Worm (Caenorhabditis elegans) whole organism, L3 larva: ENCODE measurements around the gene C45G9.4.

ENCODE experiments used
- R02D3.7 ChIP-seq: fragments of 150-350 bp; optimal IDR thresholded peaks from 2 replicates; lab custom pipeline; 2014; ENCODE audit warnings: missing biosample characterization, missing genetic modification characterization
- aly-2 ChIP-seq: fragments of 150-350 bp; optimal IDR thresholded peaks from 2 replicates; lab custom pipeline; 2014; ENCODE audit warnings: missing biosample characterization, missing genetic modification characterization
- ama-1 ChIP-seq: fragments of 150-350 bp; optimal IDR thresholded peaks from 2 replicates; lab custom pipeline; 2018
- ceh-16 ChIP-seq: sonication (generic microtip); optimal IDR thresholded peaks from 2 replicates; lab custom pipeline; 2017; ENCODE audit warnings: missing biosample characterization, missing genetic modification characterization
- ceh-28 ChIP-seq: fragments of 150-350 bp; optimal IDR thresholded peaks from 2 replicates; lab custom pipeline; 2014; ENCODE audit warnings: missing biosample characterization, missing genetic modification reagents, missing genetic modification characterization
- ceh-82 ChIP-seq: fragments of 150-350 bp; optimal IDR thresholded peaks from 2 replicates; lab custom pipeline; 2014; ENCODE audit warnings: missing biosample characterization, missing genetic modification characterization
- ceh-9 ChIP-seq: sonication (generic microtip); optimal IDR thresholded peaks from 2 replicates; lab custom pipeline; 2018; ENCODE audit warnings: missing biosample characterization, missing genetic modification characterization
- daf-12 ChIP-seq: fragments of 150-350 bp; optimal IDR thresholded peaks from 2 replicates; lab custom pipeline; 2014; ENCODE audit warnings: missing biosample characterization, missing genetic modification reagents, missing genetic modification characterization
- egl-27 ChIP-seq: sonication (generic microtip); optimal IDR thresholded peaks from 4 replicates; lab custom pipeline; 2017; ENCODE audit warnings: missing biosample characterization, missing genetic modification reagents, missing genetic modification characterization
- elt-1 ChIP-seq: fragments of 150-350 bp; optimal IDR thresholded peaks from 2 replicates; lab custom pipeline; 2014; ENCODE audit warnings: missing biosample characterization, missing genetic modification characterization
- elt-2 ChIP-seq: sonication (generic microtip); optimal IDR thresholded peaks from 2 replicates; lab custom pipeline; 2016; ENCODE audit warnings: missing genetic modification reagents, mild to moderate bottlenecking, missing genetic modification characterization, missing compliant biosample characterization
- elt-3 ChIP-seq, 3 experiments: fragments of 150-350 bp in 1 of 3; sonication (generic microtip) in 2 of 3; optimal IDR thresholded peaks; 2 replicates in 2 of 3; 4 replicates in 1 of 3; lab custom pipeline; 2014 to 2017; ENCODE audit warnings: missing biosample characterization in 3 of 3, missing genetic modification characterization in 3 of 3
- eor-1 ChIP-seq, 2 experiments: fragments of 150-350 bp; optimal IDR thresholded peaks; 2 replicates each; lab custom pipeline; 2014 to 2018; ENCODE audit warnings: missing biosample characterization in 2 of 2, missing genetic modification characterization in 2 of 2
- fkh-10 ChIP-seq: sonication (generic microtip); optimal IDR thresholded peaks from 2 replicates; lab custom pipeline; 2017; ENCODE audit warnings: missing biosample characterization, missing genetic modification reagents, missing genetic modification characterization
- fkh-2 ChIP-seq: fragments of 150-350 bp; optimal IDR thresholded peaks from 2 replicates; lab custom pipeline; 2014; ENCODE audit warnings: missing biosample characterization, missing genetic modification reagents, missing genetic modification characterization
- fos-1 ChIP-seq: fragments of 150-350 bp; optimal IDR thresholded peaks from 2 replicates; lab custom pipeline; 2014; ENCODE audit warnings: missing biosample characterization, missing genetic modification characterization
- hmg-11 ChIP-seq: sonication (generic microtip); optimal IDR thresholded peaks from 2 replicates; lab custom pipeline; 2016; ENCODE audit warnings: missing genetic modification characterization, missing compliant biosample characterization
- jun-1 ChIP-seq: fragments of 150-350 bp; optimal IDR thresholded peaks from 2 replicates; lab custom pipeline; 2014; ENCODE audit warnings: missing biosample characterization, missing genetic modification reagents, missing genetic modification characterization
- lin-15B ChIP-seq: fragments of 150-350 bp; optimal IDR thresholded peaks from 2 replicates; lab custom pipeline; 2014; ENCODE audit warnings: missing biosample characterization, missing genetic modification characterization
- lin-39 ChIP-seq: fragments of 150-350 bp; optimal IDR thresholded peaks from 2 replicates; lab custom pipeline; 2018; ENCODE audit warnings: missing biosample characterization, missing genetic modification reagents, missing genetic modification characterization
- lsy-12 ChIP-seq: sonication (generic microtip); optimal IDR thresholded peaks from 2 replicates; lab custom pipeline; 2016; ENCODE audit warnings: mild to moderate bottlenecking, missing genetic modification characterization, missing compliant biosample characterization
- mdl-1 ChIP-seq: fragments of 150-350 bp; optimal IDR thresholded peaks from 2 replicates; lab custom pipeline; 2014; ENCODE audit warnings: missing biosample characterization, missing genetic modification characterization
- mml-1 ChIP-seq: fragments of 150-350 bp; sonication (generic microtip); optimal IDR thresholded peaks from 3 replicates; lab custom pipeline; 2014; ENCODE audit warnings: missing biosample characterization, missing genetic modification characterization
- nfya-1 ChIP-seq: sonication (generic microtip); optimal IDR thresholded peaks from 2 replicates; lab custom pipeline; 2017; ENCODE audit warnings: missing genetic modification characterization, mild to moderate bottlenecking, missing compliant biosample characterization, antibody characterized with exemption, moderate library complexity; ENCODE audit not compliant: insufficient read depth
- nhr-11 ChIP-seq: fragments of 150-350 bp; optimal IDR thresholded peaks from 2 replicates; lab custom pipeline; 2014; ENCODE audit warnings: missing biosample characterization, missing genetic modification characterization
- nhr-12 ChIP-seq: fragments of 150-350 bp; optimal IDR thresholded peaks from 2 replicates; lab custom pipeline; 2014; ENCODE audit warnings: missing biosample characterization, missing genetic modification characterization
- nhr-23 ChIP-seq: fragments of 150-350 bp; optimal IDR thresholded peaks from 2 replicates; lab custom pipeline; 2014; ENCODE audit warnings: missing biosample characterization, missing genetic modification reagents, missing genetic modification characterization
- nhr-237 ChIP-seq: fragments of 150-350 bp; optimal IDR thresholded peaks from 2 replicates; lab custom pipeline; 2014; ENCODE audit warnings: missing biosample characterization, missing genetic modification characterization
- nhr-25 ChIP-seq: sonication (generic microtip); optimal IDR thresholded peaks from 2 replicates; lab custom pipeline; 2017; ENCODE audit warnings: missing biosample characterization, missing genetic modification characterization
- nhr-43 ChIP-seq: sonication (generic microtip); optimal IDR thresholded peaks from 2 replicates; lab custom pipeline; 2016; ENCODE audit warnings: mild to moderate bottlenecking, missing genetic modification characterization, missing compliant biosample characterization; ENCODE audit not compliant: poor library complexity, severe bottlenecking
- nhr-67 ChIP-seq: fragments of 150-350 bp; optimal IDR thresholded peaks from 2 replicates; lab custom pipeline; 2014; ENCODE audit warnings: missing biosample characterization, missing genetic modification characterization
- nhr-76 ChIP-seq: fragments of 150-350 bp; sonication (generic microtip); optimal IDR thresholded peaks from 5 replicates; lab custom pipeline; 2014; ENCODE audit warnings: missing biosample characterization, missing genetic modification characterization
- nhr-77 ChIP-seq: fragments of 150-350 bp; optimal IDR thresholded peaks from 2 replicates; lab custom pipeline; 2014; ENCODE audit warnings: missing biosample characterization, missing genetic modification characterization
- pha-4 ChIP-seq: fragments of 150-350 bp; optimal IDR thresholded peaks from 2 replicates; lab custom pipeline; 2014; ENCODE audit warnings: missing biosample characterization, missing genetic modification reagents, missing genetic modification characterization
- pqm-1 ChIP-seq: fragments of 150-350 bp; optimal IDR thresholded peaks from 2 replicates; lab custom pipeline; 2017; ENCODE audit warnings: missing biosample characterization, missing genetic modification characterization, inconsistent platforms
- sea-2 ChIP-seq: fragments of 150-350 bp; sonication (generic microtip); optimal IDR thresholded peaks from 4 replicates; lab custom pipeline; 2014; ENCODE audit warnings: missing biosample characterization, missing genetic modification reagents, missing genetic modification characterization
- skn-1 ChIP-seq: fragments of 150-350 bp; optimal IDR thresholded peaks from 2 replicates; lab custom pipeline; 2014; ENCODE audit warnings: missing biosample characterization, missing genetic modification characterization
- snpc-4 ChIP-seq: fragments of 150-350 bp; optimal IDR thresholded peaks from 2 replicates; lab custom pipeline; 2014; ENCODE audit warnings: missing biosample characterization, missing genetic modification characterization
- unc-39 ChIP-seq: sonication (generic microtip); optimal IDR thresholded peaks from 4 replicates; lab custom pipeline; 2017; ENCODE audit warnings: missing biosample characterization, missing genetic modification characterization
- unc-62 ChIP-seq: fragments of 150-350 bp; sonication (generic microtip); optimal IDR thresholded peaks from 4 replicates; lab custom pipeline; 2014; ENCODE audit warnings: missing biosample characterization, missing genetic modification reagents, missing genetic modification characterization
- zag-1 ChIP-seq: fragments of 150-350 bp; optimal IDR thresholded peaks from 2 replicates; lab custom pipeline; 2014; ENCODE audit warnings: missing biosample characterization, missing genetic modification characterization
- ztf-11 ChIP-seq: fragments of 150-350 bp; optimal IDR thresholded peaks from 2 replicates; lab custom pipeline; 2014; ENCODE audit warnings: missing biosample characterization, missing genetic modification characterization

The C45G9.4 gene

ce11 chrIII:5020924-5021323 is 41.6 kb upstream of the C45G9.4 start, which contains the start of gene mdt-11:
Gene mdt-11, plus strand, starts transcription at chrIII:5021224.
- TF ChIP-seq ceh-9 (no peak), eor-1 (tag; optimal IDR thresholded peaks at IDR 0.05; lab: Kevin White, UChicago) (no peak), unc-39 (tag; lab: Kevin White, UChicago) (no peak), nhr-12 (no peak)

- no peak for TF ChIP-seq lin-15B (tag; lab: Kevin White, UChicago)
- no peak for TF ChIP-seq nhr-237
- no peak for TF ChIP-seq zag-1 (tag; lab: Kevin White, UChicago)
- TF ChIP-seq pqm-1 (tag; lab: Kevin White, UChicago): no peak
- no peak for TF ChIP-seq nhr-11 (tag; lab: Kevin White, UChicago)
- TF ChIP-seq, all 47 proteins: peak for 0
Measured at ce11 chrIII:5021689-5022088, 40.8 kb upstream of the C45G9.4 start, which contains the start of gene R144.3. Gene R144.3, plus strand, starts transcription at chrIII:5021989.

- TF ChIP-seq fkh-10 (GFP tag; lab: Kevin White, UChicago) (no peak), jun-1 (no peak), skn-1 (tag; lab: Kevin White, UChicago) (no peak), zag-1 (tag; lab: Kevin White, UChicago) (no peak), lin-39 (tag; lab: Kevin White, UChicago) (no peak), R02D3.7 (tag; lab: Kevin White, UChicago) (no peak), fos-1 (no peak), snpc-4 (tag; lab: Kevin White, UChicago) (no peak), nhr-237 (no peak), nhr-23 (no peak)
Measured at ce11 chrIII:5022964-5023363, 39.5 kb upstream of the C45G9.4 start, which contains the start of gene R144.13. Gene R144.13, plus strand, starts transcription at chrIII:5023264.

- no peak for TF ChIP-seq fkh-10 (GFP tag; lab: Kevin White, UChicago)
- TF ChIP-seq daf-12 (tag; lab: Kevin White, UChicago): no peak
- no peak for TF ChIP-seq mml-1
- TF ChIP-seq fos-1: no peak
- TF ChIP-seq aly-2: no peak
- TF ChIP-seq egl-27 (tag; lab: Kevin White, UChicago): no peak
- no peak for TF ChIP-seq eor-1 (tag; optimal IDR thresholded peaks at IDR 0.05; lab: Kevin White, UChicago)
- peak; percentile 16 for TF ChIP-seq ama-1
- TF ChIP-seq nhr-43 (tag; lab: Kevin White, UChicago): no peak
- TF ChIP-seq, all 47 proteins: peak for 1
Measured at ce11 chrIII:5023642-5024041, 38.9 kb upstream of the C45G9.4 start.

- TF ChIP-seq skn-1 (tag; lab: Kevin White, UChicago): peak; percentile 3
- no peak for TF ChIP-seq nhr-77 (tag; lab: Kevin White, UChicago)
- TF ChIP-seq jun-1: no peak
- TF ChIP-seq nfya-1 (tag; lab: Kevin White, UChicago): peak; percentile 87
- TF ChIP-seq eor-1 (tag; optimal IDR thresholded peaks at IDR 0.05; lab: Kevin White, UChicago): no peak
- TF ChIP-seq egl-27 (tag; lab: Kevin White, UChicago): no peak
- TF ChIP-seq ceh-82: no peak
- TF ChIP-seq nhr-43 (tag; lab: Kevin White, UChicago): peak; percentile 42
- TF ChIP-seq pqm-1 (tag; lab: Kevin White, UChicago): peak; percentile 6
- TF ChIP-seq fos-1: no peak
- TF ChIP-seq hmg-11 (tag; lab: Kevin White, UChicago): peak; percentile 56
- TF ChIP-seq lsy-12 (tag; lab: Kevin White, UChicago): no peak
- peak; percentile 20 for TF ChIP-seq mdl-1
- TF ChIP-seq nhr-67: no peak
- TF ChIP-seq nhr-76: no peak
- TF ChIP-seq unc-62 (GFP tag; lab: Kevin White, UChicago): no peak
- peak; percentile 81 for TF ChIP-seq ceh-28
- peak; percentile 77 for TF ChIP-seq pha-4 (tag; lab: Kevin White, UChicago)
- TF ChIP-seq nhr-237: no peak
- no peak for TF ChIP-seq elt-3 (tag; optimal IDR thresholded peaks at IDR 0.05; lab: Kevin White, UChicago)
- TF ChIP-seq ztf-11 (tag; lab: Kevin White, UChicago): no peak
- TF ChIP-seq elt-2: peak; percentile 41
- no peak for TF ChIP-seq nhr-12
- TF ChIP-seq daf-12 (tag; lab: Kevin White, UChicago): no peak
- TF ChIP-seq lin-15B (tag; lab: Kevin White, UChicago): peak; percentile 80
- no peak for TF ChIP-seq ceh-16 (tag; lab: Kevin White, UChicago)
- peak; percentile 28 for TF ChIP-seq nhr-25 (tag; lab: Kevin White, UChicago)
- peak; percentile 34 for TF ChIP-seq nhr-23
- TF ChIP-seq aly-2: no peak
- TF ChIP-seq fkh-10 (GFP tag; lab: Kevin White, UChicago): no peak
- TF ChIP-seq lin-39 (tag; lab: Kevin White, UChicago): peak; percentile 86
- no peak for TF ChIP-seq nhr-11 (tag; lab: Kevin White, UChicago)
- peak; percentile 3 for TF ChIP-seq sea-2 (GFP tag; lab: Kevin White, UChicago)
- TF ChIP-seq elt-1 (tag; lab: Kevin White, UChicago): no peak
- peak; percentile 31 for TF ChIP-seq ama-1
- no peak for TF ChIP-seq fkh-2
Measured at ce11 chrIII:5024393-5024964, 38.0 kb upstream of the C45G9.4 start, which contains the start of gene pcf-11. Gene pcf-11, plus strand, starts transcription at chrIII:5024914.
